Worm (Caenorhabditis elegans): Measurements from ENCODE around the gene phyh-1.

- TF ChIP-seq ref-1 (GFP tag; conservative IDR thresholded peaks at IDR 0.05), result no peak
- TF ChIP-seq ztf-29 (GFP tag; IDR thresholded peaks at IDR 0.05), result no peak
- TF ChIP-seq ztf-23 (GFP tag; IDR thresholded peaks at IDR 0.05), result no peak
- no peak for TF ChIP-seq T22C8.4 (GFP tag; IDR thresholded peaks at IDR 0.05)
- TF ChIP-seq cog-1 (tag; optimal IDR thresholded peaks at IDR 0.05), result no peak
- no peak for TF ChIP-seq med-1 (GFP tag; optimal IDR thresholded peaks at IDR 0.05; ENCODE audit: insufficient read depth)
These were observed 35.3 kb upstream of the phyh-1 start, which contains the start of gene T28F3.5 for ce11 chrIV:17294489-17294888.
